Fruit fly (Drosophila melanogaster) whole organism, embryonic: ENCODE measurements around the gene CG15719.

Experiments
- Ada2b ChIP-seq: fragments of 200-800 bp; sonication (Bioruptor generic); IDR thresholded peaks from 2 replicates; pipeline ENCODE4 v1.3.6; 2022; ENCODE audit warnings: missing biosample characterization, missing genetic modification characterization
- Atf6 ChIP-seq: fragments of 200-800 bp; sonication (Bioruptor generic); IDR thresholded peaks from 2 replicates; pipeline ENCODE4 v1.3.6; 2022; ENCODE audit warnings: missing biosample characterization, missing genetic modification characterization
- CG10274 ChIP-seq: fragments of 200-800 bp; sonication (Bioruptor generic); optimal IDR thresholded peaks from 3 replicates; lab custom pipeline; 2017; ENCODE audit warnings: missing biosample characterization, mild to moderate bottlenecking, missing genetic modification characterization
- CG10654 ChIP-seq: fragments of 200-800 bp; sonication (Bioruptor generic); optimal IDR thresholded peaks from 2 replicates; lab custom pipeline; 2016; ENCODE audit warnings: missing biosample characterization, missing genetic modification characterization
- CG11723 ChIP-seq: fragments of 200-800 bp; sonication (Bioruptor generic); optimal IDR thresholded peaks from 2 replicates; lab custom pipeline; 2017; ENCODE audit warnings: missing biosample characterization, mild to moderate bottlenecking, missing genetic modification characterization
- CG12219 ChIP-seq: fragments of 200-800 bp; sonication (Bioruptor generic); optimal IDR thresholded peaks from 3 replicates; lab custom pipeline; 2018; ENCODE audit warnings: missing biosample characterization, mild to moderate bottlenecking, missing genetic modification characterization
- CG12744 ChIP-seq: fragments of 200-800 bp; sonication (Bioruptor generic); optimal IDR thresholded peaks from 2 replicates; lab custom pipeline; 2016; ENCODE audit warnings: missing biosample characterization, missing genetic modification characterization
- CG15696 ChIP-seq: fragments of 200-800 bp; sonication (Bioruptor generic); optimal IDR thresholded peaks from 2 replicates; lab custom pipeline; 2019; ENCODE audit warnings: missing biosample characterization, mild to moderate bottlenecking, missing genetic modification characterization, moderate library complexity
- CG16813 ChIP-seq: fragments of 200-800 bp; sonication (Bioruptor generic); IDR thresholded peaks from 3 replicates; pipeline ENCODE4 v1.3.6; 2022; ENCODE audit warnings: missing biosample characterization, missing genetic modification characterization; ENCODE audit not compliant: partially characterized antibody
- CG17328 ChIP-seq: fragments of 200-800 bp; sonication (Bioruptor generic); IDR thresholded peaks from 2 replicates; pipeline ENCODE4 v1.3.6; 2022; ENCODE audit warnings: missing biosample characterization, missing genetic modification characterization
- CG17912 ChIP-seq: fragments of 200-800 bp; sonication (Bioruptor generic); optimal IDR thresholded peaks from 2 replicates; lab custom pipeline; 2018; ENCODE audit warnings: missing biosample characterization, mild to moderate bottlenecking, missing genetic modification characterization
- CG1792 ChIP-seq: fragments of 200-800 bp; sonication (Bioruptor generic); optimal IDR thresholded peaks from 2 replicates; lab custom pipeline; 2016; ENCODE audit warnings: missing biosample characterization, missing genetic modification characterization
- CG18262 ChIP-seq: fragments of 200-800 bp; optimal IDR thresholded peaks from 3 replicates; lab custom pipeline; 2019; ENCODE audit warnings: missing biosample characterization, mild to moderate bottlenecking, missing genetic modification characterization, moderate library complexity
- CG2120 ChIP-seq: fragments of 200-800 bp; sonication (Bioruptor generic); optimal IDR thresholded peaks from 3 replicates; lab custom pipeline; 2016; ENCODE audit warnings: missing biosample characterization, missing genetic modification characterization
- CG2202 ChIP-seq: fragments of 200-800 bp; sonication (Bioruptor generic); optimal IDR thresholded peaks from 2 replicates; lab custom pipeline; 2018; ENCODE audit warnings: missing biosample characterization, mild to moderate bottlenecking, missing genetic modification characterization
- CG30403 ChIP-seq: fragments of 200-800 bp; sonication (Bioruptor generic); optimal IDR thresholded peaks from 3 replicates; lab custom pipeline; 2016; ENCODE audit warnings: missing biosample characterization, missing genetic modification characterization
- CG3065 ChIP-seq: fragments of 200-800 bp; sonication (Bioruptor generic); optimal IDR thresholded peaks from 2 replicates; lab custom pipeline; 2016; ENCODE audit warnings: missing biosample characterization, missing genetic modification characterization
- CG3163 ChIP-seq: fragments of 200-800 bp; sonication (Bioruptor generic); optimal IDR thresholded peaks from 3 replicates; lab custom pipeline; 2016; ENCODE audit warnings: missing biosample characterization, missing genetic modification characterization
- CG3281 ChIP-seq: fragments of 200-800 bp; sonication (Bioruptor generic); optimal IDR thresholded peaks from 3 replicates; lab custom pipeline; 2017; ENCODE audit warnings: missing biosample characterization, mild to moderate bottlenecking, missing genetic modification characterization
- CG34224 ChIP-seq: fragments of 200-800 bp; sonication (Bioruptor generic); IDR thresholded peaks from 3 replicates; pipeline ENCODE4 v1.3.6; 2022; ENCODE audit warnings: missing biosample characterization, missing genetic modification characterization; ENCODE audit not compliant: partially characterized antibody
- CG34422 ChIP-seq: fragments of 200-800 bp; sonication (Bioruptor generic); IDR thresholded peaks from 3 replicates; pipeline ENCODE4 v1.3.6; 2022; ENCODE audit warnings: missing biosample characterization, missing genetic modification characterization
- CG4404 ChIP-seq: fragments of 200-800 bp; sonication (Bioruptor generic); IDR thresholded peaks from 2 replicates; pipeline ENCODE4 v1.3.6; 2022; ENCODE audit warnings: missing biosample characterization, missing genetic modification characterization
- CG4820 ChIP-seq: fragments of 200-800 bp; sonication (Bioruptor generic); optimal IDR thresholded peaks from 3 replicates; lab custom pipeline; 2016; ENCODE audit warnings: missing biosample characterization, missing genetic modification characterization
- CG5953 ChIP-seq: fragments of 200-800 bp; sonication (Bioruptor generic); IDR thresholded peaks from 2 replicates; pipeline ENCODE4 v1.3.6; 2022; ENCODE audit warnings: missing biosample characterization, missing genetic modification characterization
- CG7372 ChIP-seq: fragments of 200-800 bp; sonication (Bioruptor generic); IDR thresholded peaks from 2 replicates; pipeline ENCODE4 v1.3.6; 2022; ENCODE audit warnings: missing biosample characterization, missing genetic modification characterization
- CG9797 ChIP-seq: fragments of 200-800 bp; sonication (Bioruptor generic); optimal IDR thresholded peaks from 3 replicates; lab custom pipeline; 2018; ENCODE audit warnings: missing biosample characterization, mild to moderate bottlenecking, missing genetic modification characterization
- D19B ChIP-seq: fragments of 200-800 bp; sonication (Bioruptor generic); optimal IDR thresholded peaks from 2 replicates; lab custom pipeline; 2017; ENCODE audit warnings: missing biosample characterization, mild to moderate bottlenecking, missing genetic modification characterization
- Dip3 ChIP-seq: fragments of 200-800 bp; sonication (Bioruptor generic); optimal IDR thresholded peaks from 3 replicates; lab custom pipeline; 2016; ENCODE audit warnings: missing biosample characterization, missing genetic modification characterization
- Dref ChIP-seq: fragments of 200-800 bp; sonication (Bioruptor generic); IDR thresholded peaks from 2 replicates; pipeline ENCODE4 v1.3.6; 2022; ENCODE audit warnings: missing biosample characterization, missing genetic modification characterization
- Drgx ChIP-seq: fragments of 200-800 bp; sonication (Bioruptor generic); IDR thresholded peaks from 2 replicates; pipeline ENCODE4 v1.3.6; 2022; ENCODE audit warnings: missing biosample characterization, missing genetic modification characterization
- Fer2 ChIP-seq: fragments of 200-800 bp; sonication (Bioruptor generic); optimal IDR thresholded peaks from 2 replicates; lab custom pipeline; 2018; ENCODE audit warnings: missing biosample characterization, mild to moderate bottlenecking, missing genetic modification characterization, moderate library complexity
- Fer3 ChIP-seq: fragments of 200-800 bp; sonication (Bioruptor generic); optimal IDR thresholded peaks from 2 replicates; lab custom pipeline; 2018; ENCODE audit warnings: missing biosample characterization, mild to moderate bottlenecking, missing genetic modification characterization, moderate library complexity
- GATAe ChIP-seq: fragments of 200-800 bp; sonication (Bioruptor generic); conservative IDR thresholded peaks from 2 replicates; pipeline ENCODE4 v1.3.6; 2022; ENCODE audit warnings: missing biosample characterization, missing genetic modification characterization
- Hr51 ChIP-seq, 2 experiments: fragments of 200-800 bp; sonication (Bioruptor generic); optimal IDR thresholded peaks; 2 replicates in 1 of 2; 3 replicates in 1 of 2; lab custom pipeline; 2016 to 2018; ENCODE audit warnings: missing biosample characterization in 2 of 2, missing genetic modification characterization in 2 of 2, mild to moderate bottlenecking in 1 of 2, moderate library complexity in 1 of 2
- Lim3 ChIP-seq: fragments of 200-800 bp; sonication (Bioruptor generic); IDR thresholded peaks from 2 replicates; pipeline ENCODE4 v1.3.6; 2022; ENCODE audit warnings: missing biosample characterization, missing genetic modification characterization
- Taf1 ChIP-seq: fragments of 200-800 bp; sonication (Bioruptor generic); IDR thresholded peaks from 2 replicates; pipeline ENCODE4 v1.3.6; 2022; ENCODE audit warnings: missing biosample characterization, missing genetic modification characterization
- Trl ChIP-seq, 3 experiments: fragments of >200 bp in 2 of 3; fragments of 200-800 bp in 1 of 3; sonication (Bioruptor generic) in 1 of 3; optimal IDR thresholded peaks; 2 replicates in 1 of 3; 3 replicates in 2 of 3; lab custom pipeline; 2016 to 2017; ENCODE audit warnings: missing biosample characterization in 1 of 3, missing genetic modification characterization in 1 of 3
- cg ChIP-seq: fragments of 200-800 bp; sonication (Bioruptor generic); optimal IDR thresholded peaks from 3 replicates; lab custom pipeline; 2019; ENCODE audit warnings: missing biosample characterization, mild to moderate bottlenecking, missing genetic modification characterization, moderate library complexity
- chn ChIP-seq: fragments of 200-800 bp; sonication (Bioruptor generic); optimal IDR thresholded peaks from 2 replicates; lab custom pipeline; 2016; ENCODE audit warnings: missing biosample characterization, missing genetic modification characterization
- corto ChIP-seq: fragments of 200-800 bp; sonication (Bioruptor generic); optimal IDR thresholded peaks from 2 replicates; lab custom pipeline; 2016; ENCODE audit warnings: missing biosample characterization, mild to moderate bottlenecking, missing genetic modification characterization, moderate library complexity
- dimm ChIP-seq: fragments of 200-800 bp; sonication (Bioruptor generic); IDR thresholded peaks from 2 replicates; pipeline ENCODE4 v1.3.6; 2022; ENCODE audit warnings: missing biosample characterization, missing genetic modification characterization
- exex ChIP-seq: fragments of 200-800 bp; sonication (Bioruptor generic); optimal IDR thresholded peaks from 4 replicates; lab custom pipeline; 2018; ENCODE audit warnings: missing biosample characterization, mild to moderate bottlenecking, missing genetic modification characterization, moderate library complexity
- gcm ChIP-seq: fragments of 200-800 bp; sonication (Bioruptor generic); optimal IDR thresholded peaks from 2 replicates; lab custom pipeline; 2019; ENCODE audit warnings: missing biosample characterization, mild to moderate bottlenecking, missing genetic modification characterization, moderate library complexity
- p53 ChIP-seq: fragments of 200-800 bp; sonication (Bioruptor generic); optimal IDR thresholded peaks from 2 replicates; lab custom pipeline; 2016; ENCODE audit warnings: missing biosample characterization, missing genetic modification characterization
- pros ChIP-seq: fragments of 200-800 bp; sonication (Bioruptor generic); optimal IDR thresholded peaks from 3 replicates; lab custom pipeline; 2019; ENCODE audit warnings: missing biosample characterization, mild to moderate bottlenecking, missing genetic modification characterization, moderate library complexity
- seq ChIP-seq: fragments of 200-800 bp; sonication (Bioruptor generic); IDR thresholded peaks from 2 replicates; pipeline ENCODE4 v1.3.6; 2022; ENCODE audit warnings: missing biosample characterization, missing genetic modification characterization
- sqz ChIP-seq: fragments of 200-800 bp; sonication (Bioruptor generic); optimal IDR thresholded peaks from 3 replicates; lab custom pipeline; 2018; ENCODE audit warnings: missing biosample characterization, mild to moderate bottlenecking, missing genetic modification characterization
- sr ChIP-seq: fragments of 200-800 bp; sonication (Bioruptor generic); IDR thresholded peaks from 3 replicates; pipeline ENCODE4 v1.3.6; 2022; ENCODE audit warnings: missing biosample characterization, missing genetic modification characterization
- ssp ChIP-seq: fragments of 200-800 bp; sonication (Bioruptor generic); IDR thresholded peaks from 2 replicates; pipeline ENCODE4 v1.3.6; 2022; ENCODE audit warnings: missing biosample characterization, missing genetic modification characterization
- sug ChIP-seq: fragments of 200-800 bp; optimal IDR thresholded peaks from 2 replicates; lab custom pipeline; 2019; ENCODE audit warnings: missing biosample characterization, mild to moderate bottlenecking, missing genetic modification characterization, moderate library complexity
- twi ChIP-seq: fragments of 200-800 bp; optimal IDR thresholded peaks from 2 replicates; lab custom pipeline; 2019; ENCODE audit warnings: missing biosample characterization, mild to moderate bottlenecking, missing genetic modification characterization, moderate library complexity
- wor ChIP-seq: fragments of 200-800 bp; sonication (Bioruptor generic); IDR thresholded peaks from 2 replicates; pipeline ENCODE4 v1.3.6; 2022; ENCODE audit warnings: missing biosample characterization, missing genetic modification characterization

The CG15719 gene

DNA sequence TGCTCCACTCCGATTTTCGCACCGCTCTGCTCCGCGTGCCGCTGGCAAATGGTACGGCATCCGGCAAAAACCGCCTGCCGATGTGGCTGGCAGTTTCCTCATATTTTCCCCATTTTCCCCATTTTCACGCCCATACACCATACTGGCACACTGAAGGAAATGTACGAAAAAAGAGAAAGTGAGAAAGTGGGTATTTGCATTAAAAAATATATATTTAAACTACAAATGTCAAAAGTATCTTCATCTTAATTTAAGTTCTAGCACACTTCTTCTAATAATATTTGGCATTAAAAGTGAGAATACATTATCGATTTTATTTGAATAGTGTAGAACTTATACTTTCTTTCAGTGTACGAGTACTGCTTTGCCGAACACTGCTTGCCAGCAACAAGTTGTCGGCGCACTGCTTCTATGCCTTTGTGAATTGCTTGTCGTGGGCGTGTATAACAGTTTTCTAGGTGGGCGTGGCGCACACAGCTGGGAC, 47.2 kb downstream of the CG15719 start, which contains the start of gene hec (continued):
- TF ChIP-seq p53 (GFP tag; lab: Kevin White, UChicago) (no peak), wor (no peak), seq (GFP tag; lab: Robert Waterston, UW) (no peak), CG5953 (GFP tag; lab: Robert Waterston, UW) (no peak), cg (GFP tag; lab: Kevin White, UChicago) (no peak), ssp (GFP tag; lab: Robert Waterston, UW) (no peak), sug (tag; lab: Kevin White, UChicago) (no peak), chn (GFP tag; lab: Kevin White, UChicago) (no peak), CG12219 (GFP tag; lab: Kevin White, UChicago) (no peak), dimm (GFP tag; lab: Robert Waterston, UW) (no peak), CG16813 (no peak), CG30403 (GFP tag; lab: Kevin White, UChicago) (peak; percentile 34), Fer2 (tag; lab: Kevin White, UChicago) (no peak), sqz (GFP tag; lab: Kevin White, UChicago) (no peak), CG34422 (GFP tag; lab: Robert Waterston, UW) (no peak), pros (GFP tag; lab: Kevin White, UChicago) (no peak), CG7372 (GFP tag; lab: Robert Waterston, UW) (no peak), Trl (optimal IDR thresholded peaks at IDR 0.05; lab: Kevin White, UChicago) (no peak), Trl (GFP tag; optimal IDR thresholded peaks at IDR 0.05; lab: Kevin White, UChicago) (no peak), CG12744 (GFP tag; lab: Kevin White, UChicago) (no peak), CG17328 (GFP tag; lab: Robert Waterston, UW) (no peak), gcm (GFP tag; lab: Kevin White, UChicago) (no peak), Taf1 (GFP tag; lab: Robert Waterston, UW) (no peak), Dip3 (no peak), CG34224 (GFP tag; lab: Robert Waterston, UW) (no peak), CG2202 (tag; lab: Kevin White, UChicago) (no peak), Fer3 (tag; lab: Kevin White, UChicago) (peak; percentile 25), CG4820 (GFP tag; lab: Kevin White, UChicago) (no peak), Dref (no peak), GATAe (no peak), Atf6 (no peak), twi (tag; lab: Kevin White, UChicago) (no peak), Lim3 (no peak), CG4404 (no peak), Drgx (GFP tag; lab: Robert Waterston, UW) (no peak), CG15696 (tag; lab: Kevin White, UChicago) (no peak), Hr51 (GFP tag; optimal IDR thresholded peaks at IDR 0.05; lab: Kevin White, UChicago) (peak in 1 of 2 experiments; percentile 43), CG10654 (GFP tag; lab: Kevin White, UChicago) (no peak), CG17912 (no peak), CG3065 (GFP tag; lab: Kevin White, UChicago) (peak; percentile 23), CG18262 (no peak), CG3163 (GFP tag; lab: Kevin White, UChicago) (no peak), CG10274 (no peak), D19B (GFP tag; lab: Kevin White, UChicago) (no peak), corto (no peak), exex (no peak), CG9797 (GFP tag; lab: Kevin White, UChicago) (no peak), CG11723 (GFP tag; lab: Kevin White, UChicago) (no peak), sr (no peak), Ada2b (GFP tag; lab: Robert Waterston, UW) (peak; percentile 13; the same call in 1 of the 2 replicates), CG2120 (GFP tag; lab: Kevin White, UChicago) (peak; percentile 58), CG3281 (GFP tag; lab: Kevin White, UChicago) (peak; percentile 16), CG1792 (no peak)
